Worm (Caenorhabditis elegans) whole organism, young adult: ENCODE measurements around the gene Y39G8B.10.
"Not testable (repeated sequence)": the region's sequence is repeated elsewhere in the genome, so short reads cannot be mapped to it uniquely, and the experiment has no call there.

Source experiments
- B0035.1 ChIP-seq: sonication (generic microtip); optimal IDR thresholded peaks from 2 replicates; lab custom pipeline; 2016; ENCODE audit warnings: missing genetic modification characterization, mild to moderate bottlenecking, missing compliant biosample characterization, missing genotype, missing genetic modification reagents
- B0336.3 ChIP-seq: fragments of 200-800 bp; sonication (Bioruptor generic); IDR thresholded peaks from 2 replicates; pipeline ENCODE4 v1.3.6; 2022; ENCODE audit warnings: missing genetic modification characterization, missing compliant biosample characterization
- C06A6.2 ChIP-seq: fragments of 200-800 bp; sonication (Bioruptor generic); conservative IDR thresholded peaks from 2 replicates; pipeline ENCODE4 v1.3.6; 2022; ENCODE audit warnings: missing genetic modification characterization, missing compliant biosample characterization
- D2030.7 ChIP-seq: fragments of 200-800 bp; sonication (Bioruptor generic); IDR thresholded peaks from 2 replicates; pipeline ENCODE4 v1.3.6; 2022; ENCODE audit warnings: missing genetic modification reagents, missing genetic modification characterization, missing compliant biosample characterization
- F37B4.10 ChIP-seq: fragments of 200-800 bp; sonication (Bioruptor generic); IDR thresholded peaks from 2 replicates; pipeline ENCODE4 v1.3.6; 2022; ENCODE audit warnings: missing genetic modification characterization, missing compliant biosample characterization
- F52B5.7 ChIP-seq: sonication (generic microtip); optimal IDR thresholded peaks from 2 replicates; lab custom pipeline; 2016; ENCODE audit warnings: mild to moderate bottlenecking, missing genetic modification characterization, missing compliant biosample characterization
- K11D2.4 ChIP-seq: fragments of 200-800 bp; sonication (Bioruptor generic); IDR thresholded peaks from 2 replicates; pipeline ENCODE4 v1.3.6; 2022; ENCODE audit warnings: missing genetic modification reagents, missing genetic modification characterization, missing compliant biosample characterization
- T26A5.8 ChIP-seq: sonication (generic microtip); optimal IDR thresholded peaks from 2 replicates; lab custom pipeline; 2016; ENCODE audit warnings: missing genetic modification characterization, missing compliant biosample characterization
- Y95B8A.8 ChIP-seq: fragments of 200-800 bp; sonication (Bioruptor generic); IDR thresholded peaks from 2 replicates; pipeline ENCODE4 v1.3.6; 2022; ENCODE audit warnings: missing genetic modification reagents, missing genetic modification characterization, missing compliant biosample characterization
- ama-1 ChIP-seq, 3 experiments: fragments of 150-350 bp in 1 of 3; sonication (generic microtip) in 2 of 3; optimal IDR thresholded peaks; 2 replicates each; lab custom pipeline; 2014 to 2018; ENCODE audit warnings: missing biosample characterization in 2 of 3, missing genetic modification characterization in 2 of 3, missing genetic modification reagents in 2 of 3
- aptf-3 ChIP-seq: fragments of 200-800 bp; sonication (Bioruptor generic); IDR thresholded peaks from 2 replicates; pipeline ENCODE4 v1.3.6; 2022; ENCODE audit warnings: missing genetic modification characterization, missing compliant biosample characterization
- atf-7 ChIP-seq: sonication (generic microtip); optimal IDR thresholded peaks from 2 replicates; lab custom pipeline; 2017; ENCODE audit warnings: mild to moderate bottlenecking, missing genetic modification characterization, missing compliant biosample characterization
- athp-1 ChIP-seq: sonication (generic microtip); optimal IDR thresholded peaks from 2 replicates; lab custom pipeline; 2017; ENCODE audit warnings: mild to moderate bottlenecking, missing genetic modification characterization, missing compliant biosample characterization
- attf-5 ChIP-seq: fragments of 200-800 bp; sonication (Bioruptor generic); optimal IDR thresholded peaks from 2 replicates; lab custom pipeline; 2018; ENCODE audit warnings: mild to moderate bottlenecking, missing genetic modification characterization, missing compliant biosample characterization
- bed-2 ChIP-seq: fragments of 200-800 bp; sonication (Bioruptor generic); IDR thresholded peaks from 2 replicates; pipeline ENCODE4 v1.3.6; 2022; ENCODE audit warnings: missing genetic modification reagents, missing genetic modification characterization, missing compliant biosample characterization
- cebp-1 ChIP-seq, 2 experiments: fragments of 200-800 bp in 1 of 2; sonication (Bioruptor generic) in 1 of 2; sonication (generic microtip) in 1 of 2; IDR thresholded peaks in 1 of 2; optimal IDR thresholded peaks in 1 of 2; 2 replicates each; pipeline versions ENCODE4 v1.3.6 to Lab custom; 2017 to 2022; ENCODE audit warnings: missing compliant biosample characterization in 2 of 2, missing genetic modification characterization in 2 of 2, mild to moderate bottlenecking in 1 of 2, missing genetic modification reagents in 1 of 2, moderate library complexity in 1 of 2
- cebp-2 ChIP-seq: fragments of 200-800 bp; sonication (Bioruptor generic); IDR thresholded peaks from 2 replicates; pipeline ENCODE4 v1.3.6; 2022; ENCODE audit warnings: missing genetic modification characterization, missing compliant biosample characterization
- ceh-100 ChIP-seq: fragments of 200-800 bp; sonication (Bioruptor generic); IDR thresholded peaks from 2 replicates; pipeline ENCODE4 v1.3.6; 2022; ENCODE audit warnings: missing genetic modification reagents, missing genetic modification characterization, missing compliant biosample characterization
- chd-7 ChIP-seq: sonication (generic microtip); optimal IDR thresholded peaks from 2 replicates; lab custom pipeline; 2016; ENCODE audit warnings: mild to moderate bottlenecking, missing genetic modification characterization, moderate library complexity, missing compliant biosample characterization
- egl-18 ChIP-seq: fragments of 200-800 bp; sonication (Bioruptor generic); IDR thresholded peaks from 2 replicates; pipeline ENCODE4 v1.3.6; 2022; ENCODE audit warnings: missing genetic modification reagents, missing genetic modification characterization, missing compliant biosample characterization
- ets-4 ChIP-seq: fragments of 200-800 bp; sonication (Bioruptor generic); optimal IDR thresholded peaks from 2 replicates; lab custom pipeline; 2018; ENCODE audit warnings: mild to moderate bottlenecking, missing genetic modification characterization, missing compliant biosample characterization
- hsf-1 ChIP-seq: fragments of 200-800 bp; sonication (Bioruptor generic); IDR thresholded peaks from 2 replicates; pipeline ENCODE4 v1.3.6; 2022; ENCODE audit warnings: missing genetic modification reagents, missing genetic modification characterization, missing compliant biosample characterization
- lag-1 ChIP-seq: fragments of 200-800 bp; sonication (Bioruptor generic); IDR thresholded peaks from 2 replicates; pipeline ENCODE4 v1.3.6; 2022; ENCODE audit warnings: missing genetic modification reagents, missing genetic modification characterization, missing compliant biosample characterization
- let-526 ChIP-seq: fragments of 200-800 bp; sonication (Bioruptor generic); IDR thresholded peaks from 2 replicates; pipeline ENCODE4 v1.3.6; 2022; ENCODE audit warnings: missing genetic modification reagents, missing genetic modification characterization, missing compliant biosample characterization
- lin-26 ChIP-seq: fragments of 200-800 bp; sonication (Bioruptor generic); IDR thresholded peaks from 2 replicates; pipeline ENCODE4 v1.3.6; 2022; ENCODE audit warnings: missing genetic modification reagents, missing genetic modification characterization, missing compliant biosample characterization
- lin-35 ChIP-seq, 3 experiments: fragments of 150-350 bp in 2 of 3; sonication (generic microtip) in 1 of 3; optimal IDR thresholded peaks; 2 replicates each; lab custom pipeline; 2014 to 2018; ENCODE audit warnings: missing biosample characterization in 3 of 3, missing genetic modification characterization in 3 of 3, missing genetic modification reagents in 3 of 3
- mcd-1 ChIP-seq: fragments of 200-800 bp; sonication (Bioruptor generic); IDR thresholded peaks from 2 replicates; pipeline ENCODE4 v1.3.6; 2022; ENCODE audit warnings: missing genetic modification reagents, missing genetic modification characterization, missing compliant biosample characterization
- mel-28 ChIP-seq: sonication (generic microtip); optimal IDR thresholded peaks from 2 replicates; lab custom pipeline; 2016; ENCODE audit warnings: borderline replicate concordance, mild to moderate bottlenecking, missing genetic modification characterization, missing compliant biosample characterization
- mxl-1 ChIP-seq: sonication (generic microtip); optimal IDR thresholded peaks from 2 replicates; lab custom pipeline; 2016; ENCODE audit warnings: missing genetic modification characterization, missing compliant biosample characterization
- nfya-1 ChIP-seq: sonication (generic microtip); optimal IDR thresholded peaks from 2 replicates; lab custom pipeline; 2017; ENCODE audit warnings: antibody characterized with exemption, missing compliant biosample characterization, missing genetic modification characterization, borderline replicate concordance; ENCODE audit not compliant: insufficient read depth
- nfyb-1 ChIP-seq: fragments of 200-800 bp; sonication (Bioruptor generic); IDR thresholded peaks from 2 replicates; pipeline ENCODE4 v1.3.6; 2022; ENCODE audit warnings: missing genetic modification reagents, missing genetic modification characterization, missing compliant biosample characterization
- nhr-120 ChIP-seq: fragments of 200-800 bp; sonication (Bioruptor generic); IDR thresholded peaks from 2 replicates; pipeline ENCODE4 v1.3.6; 2022; ENCODE audit warnings: missing genetic modification characterization, missing compliant biosample characterization
- nhr-90 ChIP-seq: sonication (generic microtip); optimal IDR thresholded peaks from 2 replicates; lab custom pipeline; 2016; ENCODE audit warnings: missing genotype, mild to moderate bottlenecking, missing genetic modification characterization, missing compliant biosample characterization
- sea-2 ChIP-seq: fragments of 200-800 bp; sonication (Bioruptor generic); IDR thresholded peaks from 2 replicates; pipeline ENCODE4 v1.3.6; 2022; ENCODE audit warnings: missing genetic modification characterization, missing compliant biosample characterization
- snpc-4 ChIP-seq, 5 experiments: fragments of 150-350 bp in 1 of 5; sonication (generic microtip) in 4 of 5; optimal IDR thresholded peaks; 2 replicates each; lab custom pipeline; 2014 to 2018; ENCODE audit warnings: missing genetic modification characterization in 5 of 5, missing biosample characterization in 3 of 5, antibody characterized with exemption in 2 of 5, mild to moderate bottlenecking in 2 of 5, missing compliant biosample characterization in 2 of 5, missing genotype in 2 of 5, moderate library complexity in 2 of 5, missing genetic modification reagents in 1 of 5
- sptf-2 ChIP-seq: fragments of 200-800 bp; sonication (Bioruptor generic); optimal IDR thresholded peaks from 2 replicates; lab custom pipeline; 2018; ENCODE audit warnings: mild to moderate bottlenecking, missing genetic modification characterization, missing compliant biosample characterization
- tbp1 ChIP-seq: fragments of 200-800 bp; sonication (Bioruptor generic); optimal IDR thresholded peaks from 2 replicates; lab custom pipeline; 2018; ENCODE audit warnings: mild to moderate bottlenecking, missing genetic modification characterization, missing compliant biosample characterization
- tbx-9 ChIP-seq: sonication (generic microtip); optimal IDR thresholded peaks from 2 replicates; lab custom pipeline; 2016; ENCODE audit warnings: borderline replicate concordance, missing genetic modification characterization, inconsistent platforms, missing compliant biosample characterization
- zfh-2 ChIP-seq: fragments of 200-800 bp; sonication (Bioruptor generic); conservative IDR thresholded peaks from 2 replicates; pipeline ENCODE4 v1.3.6; 2022; ENCODE audit warnings: missing genetic modification reagents, missing genetic modification characterization, missing compliant biosample characterization
- zim-3 ChIP-seq: sonication (generic microtip); optimal IDR thresholded peaks from 2 replicates; lab custom pipeline; 2017; ENCODE audit warnings: mild to moderate bottlenecking, missing genetic modification characterization, moderate library complexity, missing compliant biosample characterization

Gene Y39G8B.10

ce11 chrII:13982923-13983322 is at the start of gene Y39G8B.10, which contains the start of gene Y39G8B.13:
Y39G8B.10 (minus strand) TSS chrII:13983115.
Y39G8B.13 (minus strand) TSS chrII:13983047.
- TF ChIP-seq mel-28 (tag; lab: Kevin White, UChicago) = no peak
- no peak for TF ChIP-seq attf-5 (GFP tag; lab: Kevin White, UChicago)
- TF ChIP-seq D2030.7 (GFP tag; lab: Robert Waterston, UW) = no peak
- no peak for TF ChIP-seq tbx-9 (tag; lab: Kevin White, UChicago)
- no peak for TF ChIP-seq nhr-90 (tag; lab: Kevin White, UChicago)
- no peak for TF ChIP-seq Y95B8A.8 (GFP tag; lab: Robert Waterston, UW)
- TF ChIP-seq, all 124 proteins: peak for 0

- TF ChIP-seq B0336.3 = 0 out of 2 replicates have a peak, but pooled peaks have one; percentile 56
- TF ChIP-seq cebp-1 (GFP tag; IDR thresholded peaks at IDR 0.05; lab: Robert Waterston, UW) = no peak
- TF ChIP-seq cebp-1 (tag; optimal IDR thresholded peaks at IDR 0.05; lab: Kevin White, UChicago) = peak; percentile 47
- TF ChIP-seq C06A6.2 (GFP tag; lab: Robert Waterston, UW) = peak; percentile 32; the same call in 1 of the 2 replicates
- no peak for TF ChIP-seq B0035.1 (tag; lab: Kevin White, UChicago)
- no peak for TF ChIP-seq atf-7 (tag; lab: Kevin White, UChicago)
- TF ChIP-seq sea-2 (GFP tag; lab: Robert Waterston, UW) = no peak
- TF ChIP-seq ceh-100 = peak; percentile 46; the same call in 1 of the 2 replicates
- no peak for TF ChIP-seq T26A5.8 (tag; lab: Kevin White, UChicago)
- TF ChIP-seq athp-1 (tag; lab: Kevin White, UChicago) = no peak
- no peak for TF ChIP-seq snpc-4 (GFP tag; optimal IDR thresholded peaks at IDR 0.05; lab: Kevin White, UChicago)
- TF ChIP-seq snpc-4 (tag; optimal IDR thresholded peaks at IDR 0.05; lab: Kevin White, UChicago) = no peak
- TF ChIP-seq lag-1 (GFP tag; lab: Robert Waterston, UW) = no peak
- TF ChIP-seq tbp1 (GFP tag; lab: Kevin White, UChicago) = no peak
- TF ChIP-seq ama-1 (optimal IDR thresholded peaks at IDR 0.05; lab: Kevin White, UChicago) = no peak
- no peak for TF ChIP-seq ama-1 (GFP tag; optimal IDR thresholded peaks at IDR 0.05; lab: Kevin White, UChicago)
- TF ChIP-seq zim-3 = peak; percentile 40
- no peak for TF ChIP-seq sptf-2 (GFP tag; lab: Kevin White, UChicago)
- peak; percentile 49; the same call in 1 of the 2 replicates for TF ChIP-seq aptf-3 (GFP tag; lab: Robert Waterston, UW)
- peak; percentile 14 for TF ChIP-seq mxl-1
- TF ChIP-seq chd-7 (tag; lab: Kevin White, UChicago) = peak; percentile 3
- TF ChIP-seq mcd-1 (GFP tag; lab: Robert Waterston, UW) = peak; percentile 32; the same call in 1 of the 2 replicates
- TF ChIP-seq K11D2.4 (GFP tag; lab: Robert Waterston, UW) = peak; percentile 66
- peak; percentile 72; the same call in 1 of the 2 replicates for TF ChIP-seq nfyb-1
These were observed 49.8 kb upstream of the Y39G8B.10 start for ce11 chrII:14032705-14033104.

ce11 chrII:14021230-14021629 is 38.3 kb upstream of the Y39G8B.10 start, which contains the start of gene F01D5.10:
F01D5.10 (minus strand) TSS chrII:14021330.
- TF ChIP-seq lin-35 (GFP tag; optimal IDR thresholded peaks at IDR 0.05; lab: Kevin White, UChicago); nfya-1; egl-18: not testable (repeated sequence)

- TF ChIP-seq mcd-1 (GFP tag; lab: Robert Waterston, UW) (peak; percentile 61), K11D2.4 (GFP tag; lab: Robert Waterston, UW) (0 out of 2 replicates have a peak, but pooled peaks have one; percentile 19), lin-26 (GFP tag; lab: Robert Waterston, UW) (0 out of 2 replicates have a peak, but pooled peaks have one; percentile 75), let-526 (peak; percentile 72; the same call in 1 of the 2 replicates), cebp-2 (GFP tag; lab: Robert Waterston, UW) (peak; percentile 88; the same call in 1 of the 2 replicates), F37B4.10 (GFP tag; lab: Robert Waterston, UW) (0 out of 2 replicates have a peak, but pooled peaks have one; percentile 83), attf-5 (GFP tag; lab: Kevin White, UChicago) (peak; percentile 14), nfyb-1 (0 out of 2 replicates have a peak, but pooled peaks have one; percentile 27), nhr-120 (0 out of 2 replicates have a peak, but pooled peaks have one; percentile 9), F52B5.7 (peak; percentile 18), egl-18 (0 out of 2 replicates have a peak, but pooled peaks have one; percentile 61), ets-4 (GFP tag; lab: Kevin White, UChicago) (peak; percentile 13), bed-2 (GFP tag; lab: Robert Waterston, UW) (0 out of 2 replicates have a peak, but pooled peaks have one; percentile 27), D2030.7 (GFP tag; lab: Robert Waterston, UW) (peak; percentile 40; the same call in 1 of the 2 replicates), sea-2 (GFP tag; lab: Robert Waterston, UW) (peak; percentile 68; the same call in 1 of the 2 replicates), hsf-1 (peak; percentile 60; the same call in 1 of the 2 replicates), zfh-2 (GFP tag; lab: Robert Waterston, UW) (peak; percentile 96)
These were observed 36.7 kb upstream of the Y39G8B.10 start for ce11 chrII:14019625-14020024.
